Worm (Caenorhabditis elegans) whole organism, young adult: Measurements from ENCODE around the gene clp-10.

ENCODE experiments used
- B0019.2 ChIP-seq: fragments of 200-800 bp; sonication (Bioruptor generic); conservative IDR thresholded peaks from 2 replicates; pipeline ENCODE4 v1.3.6; 2022; ENCODE audit warnings: missing genetic modification reagents, missing genetic modification characterization, missing compliant biosample characterization
- B0035.1 ChIP-seq: sonication (generic microtip); optimal IDR thresholded peaks from 2 replicates; lab custom pipeline; 2016; ENCODE audit warnings: missing genetic modification characterization, mild to moderate bottlenecking, missing compliant biosample characterization, missing genotype, missing genetic modification reagents
- C17E4.6 ChIP-seq: fragments of 200-800 bp; sonication (Bioruptor generic); IDR thresholded peaks from 2 replicates; pipeline ENCODE4 v1.3.6; 2022; ENCODE audit warnings: missing genetic modification reagents, missing genetic modification characterization, missing compliant biosample characterization
- D2030.7 ChIP-seq: fragments of 200-800 bp; sonication (Bioruptor generic); IDR thresholded peaks from 2 replicates; pipeline ENCODE4 v1.3.6; 2022; ENCODE audit warnings: missing genetic modification reagents, missing genetic modification characterization, missing compliant biosample characterization
- F10E7.11 ChIP-seq: sonication (generic microtip); optimal IDR thresholded peaks from 2 replicates; lab custom pipeline; 2017; ENCODE audit warnings: mild to moderate bottlenecking, missing genetic modification characterization, moderate library complexity, missing compliant biosample characterization
- F57A8.1 ChIP-seq: fragments of 200-800 bp; sonication (Bioruptor generic); optimal IDR thresholded peaks from 2 replicates; lab custom pipeline; 2018; ENCODE audit warnings: mild to moderate bottlenecking, missing genetic modification characterization, moderate library complexity, missing compliant biosample characterization
- akir-1 ChIP-seq: fragments of 200-800 bp; sonication (Bioruptor generic); optimal IDR thresholded peaks from 2 replicates; lab custom pipeline; 2018; ENCODE audit warnings: mild to moderate bottlenecking, missing genetic modification characterization, moderate library complexity, missing compliant biosample characterization
- ama-1 ChIP-seq, 3 experiments: fragments of 150-350 bp in 1 of 3; sonication (generic microtip) in 2 of 3; optimal IDR thresholded peaks; 2 replicates each; lab custom pipeline; 2014 to 2018; ENCODE audit warnings: missing biosample characterization in 2 of 3, missing genetic modification characterization in 2 of 3, missing genetic modification reagents in 2 of 3
- aptf-3 ChIP-seq: fragments of 200-800 bp; sonication (Bioruptor generic); IDR thresholded peaks from 2 replicates; pipeline ENCODE4 v1.3.6; 2022; ENCODE audit warnings: missing genetic modification characterization, missing compliant biosample characterization
- cebp-2 ChIP-seq: fragments of 200-800 bp; sonication (Bioruptor generic); IDR thresholded peaks from 2 replicates; pipeline ENCODE4 v1.3.6; 2022; ENCODE audit warnings: missing genetic modification characterization, missing compliant biosample characterization
- ceh-27 ChIP-seq: fragments of 200-800 bp; sonication (Bioruptor generic); optimal IDR thresholded peaks from 2 replicates; lab custom pipeline; 2018; ENCODE audit warnings: mild to moderate bottlenecking, missing genetic modification characterization, moderate library complexity, missing compliant biosample characterization
- ceh-40 ChIP-seq: fragments of 200-800 bp; sonication (Bioruptor generic); IDR thresholded peaks from 2 replicates; pipeline ENCODE4 v1.3.6; 2022; ENCODE audit warnings: missing genetic modification characterization, missing compliant biosample characterization
- ceh-79 ChIP-seq: sonication (generic microtip); optimal IDR thresholded peaks from 2 replicates; lab custom pipeline; 2017; ENCODE audit warnings: mild to moderate bottlenecking, missing genetic modification characterization, missing compliant biosample characterization
- chd-7 ChIP-seq: sonication (generic microtip); optimal IDR thresholded peaks from 2 replicates; lab custom pipeline; 2016; ENCODE audit warnings: mild to moderate bottlenecking, missing genetic modification characterization, moderate library complexity, missing compliant biosample characterization
- dpl-1 ChIP-seq: fragments of 150-350 bp; optimal IDR thresholded peaks from 2 replicates; lab custom pipeline; 2014; ENCODE audit warnings: missing biosample characterization, missing genetic modification reagents, missing genetic modification characterization
- efl-1 ChIP-seq: fragments of 150-350 bp; optimal IDR thresholded peaks from 2 replicates; lab custom pipeline; 2014; ENCODE audit warnings: missing biosample characterization, missing genetic modification reagents, missing genetic modification characterization
- egl-44 ChIP-seq: fragments of 200-800 bp; sonication (Bioruptor generic); IDR thresholded peaks from 2 replicates; pipeline ENCODE4 v1.3.6; 2022; ENCODE audit warnings: missing genetic modification reagents, missing genetic modification characterization, missing compliant biosample characterization
- egrh-3 ChIP-seq: fragments of 200-800 bp; sonication (Bioruptor generic); IDR thresholded peaks from 2 replicates; pipeline ENCODE4 v1.3.6; 2022; ENCODE audit warnings: missing genetic modification reagents, missing genetic modification characterization, missing compliant biosample characterization
- ekl-4 ChIP-seq: fragments of 200-800 bp; sonication (Bioruptor generic); IDR thresholded peaks from 2 replicates; pipeline ENCODE4 v1.3.6; 2022; ENCODE audit warnings: missing genetic modification reagents, missing genetic modification characterization, missing compliant biosample characterization
- hlh-26 ChIP-seq: fragments of 200-800 bp; sonication (Bioruptor generic); conservative IDR thresholded peaks from 2 replicates; pipeline ENCODE4 v1.3.6; 2022; ENCODE audit warnings: missing genetic modification reagents, missing genetic modification characterization, missing compliant biosample characterization
- hrde-1 ChIP-seq: sonication (generic microtip); optimal IDR thresholded peaks from 2 replicates; lab custom pipeline; 2016; ENCODE audit warnings: missing genetic modification characterization, mild to moderate bottlenecking, missing compliant biosample characterization, moderate library complexity, missing genotype, missing genetic modification reagents, borderline replicate concordance
- hsf-1 ChIP-seq: fragments of 200-800 bp; sonication (Bioruptor generic); IDR thresholded peaks from 2 replicates; pipeline ENCODE4 v1.3.6; 2022; ENCODE audit warnings: missing genetic modification reagents, missing genetic modification characterization, missing compliant biosample characterization
- lag-1 ChIP-seq: fragments of 200-800 bp; sonication (Bioruptor generic); IDR thresholded peaks from 2 replicates; pipeline ENCODE4 v1.3.6; 2022; ENCODE audit warnings: missing genetic modification reagents, missing genetic modification characterization, missing compliant biosample characterization
- let-607 ChIP-seq, 2 experiments: fragments of 200-800 bp in 1 of 2; sonication (Bioruptor generic) in 1 of 2; sonication (generic microtip) in 1 of 2; optimal IDR thresholded peaks; 2 replicates each; lab custom pipeline; 2016 to 2018; ENCODE audit warnings: mild to moderate bottlenecking in 2 of 2, missing compliant biosample characterization in 2 of 2, missing genetic modification characterization in 2 of 2, moderate library complexity in 2 of 2, missing genotype in 1 of 2
- lir-1 ChIP-seq: fragments of 200-800 bp; sonication (Bioruptor generic); conservative IDR thresholded peaks from 2 replicates; pipeline ENCODE4 v1.3.6; 2022; ENCODE audit warnings: missing genetic modification reagents, missing genetic modification characterization, missing compliant biosample characterization
- lsy-27 ChIP-seq: sonication (generic microtip); optimal IDR thresholded peaks from 2 replicates; lab custom pipeline; 2017; ENCODE audit warnings: missing genetic modification characterization, mild to moderate bottlenecking, missing compliant biosample characterization, antibody characterized with exemption, missing genotype, borderline replicate concordance; ENCODE audit not compliant: insufficient read depth
- madf-10 ChIP-seq: sonication (generic microtip); optimal IDR thresholded peaks from 2 replicates; lab custom pipeline; 2016; ENCODE audit warnings: mild to moderate bottlenecking, missing genetic modification characterization, missing compliant biosample characterization
- mel-28 ChIP-seq: sonication (generic microtip); optimal IDR thresholded peaks from 2 replicates; lab custom pipeline; 2016; ENCODE audit warnings: borderline replicate concordance, mild to moderate bottlenecking, missing genetic modification characterization, missing compliant biosample characterization
- mes-4 ChIP-seq: sonication (generic microtip); optimal IDR thresholded peaks from 2 replicates; lab custom pipeline; 2016; ENCODE audit warnings: missing genotype, missing genetic modification characterization, missing compliant biosample characterization
- mxl-1 ChIP-seq: sonication (generic microtip); optimal IDR thresholded peaks from 2 replicates; lab custom pipeline; 2016; ENCODE audit warnings: missing genetic modification characterization, missing compliant biosample characterization
- nfyb-1 ChIP-seq: fragments of 200-800 bp; sonication (Bioruptor generic); IDR thresholded peaks from 2 replicates; pipeline ENCODE4 v1.3.6; 2022; ENCODE audit warnings: missing genetic modification reagents, missing genetic modification characterization, missing compliant biosample characterization
- nhr-120 ChIP-seq: fragments of 200-800 bp; sonication (Bioruptor generic); IDR thresholded peaks from 2 replicates; pipeline ENCODE4 v1.3.6; 2022; ENCODE audit warnings: missing genetic modification characterization, missing compliant biosample characterization
- nhr-27 ChIP-seq: fragments of 200-800 bp; sonication (Bioruptor generic); optimal IDR thresholded peaks from 2 replicates; lab custom pipeline; 2018; ENCODE audit warnings: mild to moderate bottlenecking, missing genetic modification characterization, moderate library complexity, missing compliant biosample characterization
- nhr-90 ChIP-seq: sonication (generic microtip); optimal IDR thresholded peaks from 2 replicates; lab custom pipeline; 2016; ENCODE audit warnings: missing genotype, mild to moderate bottlenecking, missing genetic modification characterization, missing compliant biosample characterization
- rcor-1 ChIP-seq: fragments of 200-800 bp; sonication (Bioruptor generic); IDR thresholded peaks from 2 replicates; pipeline ENCODE4 v1.3.6; 2022; ENCODE audit warnings: missing genetic modification reagents, missing genetic modification characterization, missing compliant biosample characterization
- rpc-1 ChIP-seq, 2 experiments: fragments of 150-350 bp in 1 of 2; sonication (generic microtip) in 1 of 2; optimal IDR thresholded peaks; 2 replicates each; lab custom pipeline; 2014 to 2018; ENCODE audit warnings: missing biosample characterization in 1 of 2, missing genetic modification characterization in 1 of 2, missing genetic modification reagents in 1 of 2, missing genotype in 1 of 2
- snpc-1.1 ChIP-seq: sonication (generic microtip); optimal IDR thresholded peaks from 2 replicates; lab custom pipeline; 2017; ENCODE audit warnings: missing genetic modification characterization, mild to moderate bottlenecking, missing compliant biosample characterization, antibody characterized with exemption, moderate library complexity, missing genotype, missing genetic modification reagents; ENCODE audit not compliant: insufficient read depth
- snpc-1.3 ChIP-seq: sonication (generic microtip); optimal IDR thresholded peaks from 2 replicates; lab custom pipeline; 2017; ENCODE audit warnings: missing genetic modification characterization, mild to moderate bottlenecking, missing compliant biosample characterization, antibody characterized with exemption, moderate library complexity, missing genotype, missing genetic modification reagents; ENCODE audit not compliant: insufficient read depth
- tbp1 ChIP-seq: fragments of 200-800 bp; sonication (Bioruptor generic); optimal IDR thresholded peaks from 2 replicates; lab custom pipeline; 2018; ENCODE audit warnings: mild to moderate bottlenecking, missing genetic modification characterization, missing compliant biosample characterization
- tlf-1 ChIP-seq: fragments of 200-800 bp; sonication (Bioruptor generic); optimal IDR thresholded peaks from 2 replicates; lab custom pipeline; 2018; ENCODE audit warnings: mild to moderate bottlenecking, missing genetic modification characterization, missing compliant biosample characterization
- unc-130 ChIP-seq: sonication (generic microtip); optimal IDR thresholded peaks from 2 replicates; lab custom pipeline; 2016; ENCODE audit warnings: missing genetic modification reagents, missing genetic modification characterization, missing compliant biosample characterization
- unc-62 ChIP-seq: fragments of 150-350 bp; optimal IDR thresholded peaks from 2 replicates; lab custom pipeline; 2014; ENCODE audit warnings: missing biosample characterization, missing genetic modification reagents, missing genetic modification characterization
- xnd-1 ChIP-seq: sonication (generic microtip); optimal IDR thresholded peaks from 2 replicates; lab custom pipeline; 2016; ENCODE audit warnings: missing genotype, missing genetic modification reagents, missing genetic modification characterization, missing compliant biosample characterization
- zfh-2 ChIP-seq: fragments of 200-800 bp; sonication (Bioruptor generic); conservative IDR thresholded peaks from 2 replicates; pipeline ENCODE4 v1.3.6; 2022; ENCODE audit warnings: missing genetic modification reagents, missing genetic modification characterization, missing compliant biosample characterization

clp-10 gene

ce11 chrIII:63584-64316 lies 25.7 kb upstream of the clp-10 start (continued):
- TF ChIP-seq snpc-1.1 = no peak
- no peak for TF ChIP-seq aptf-3
- no peak for TF ChIP-seq cebp-2 (GFP tag; lab: Robert Waterston, UW)
- TF ChIP-seq nhr-90 (tag; lab: Kevin White, UChicago) = no peak
- TF ChIP-seq nhr-120 (GFP tag; lab: Robert Waterston, UW) = no peak
- no peak for TF ChIP-seq dpl-1 (GFP tag; lab: Kevin White, UChicago)
- TF ChIP-seq lag-1 (GFP tag; lab: Robert Waterston, UW) = no peak
- no peak for TF ChIP-seq mel-28 (tag; lab: Kevin White, UChicago)
- TF ChIP-seq unc-130 (GFP tag; lab: Kevin White, UChicago) = no peak
- TF ChIP-seq nfyb-1 (GFP tag; lab: Robert Waterston, UW) = no peak; the same call in 1 of the 2 replicates
- TF ChIP-seq lir-1 (GFP tag; lab: Robert Waterston, UW) = no peak
- TF ChIP-seq F57A8.1 (GFP tag; lab: Kevin White, UChicago) = no peak
- peak; percentile 85 for TF ChIP-seq zfh-2 (GFP tag; lab: Robert Waterston, UW)

ce11 chrIII:62383-62873 lies 24.4 kb upstream of the clp-10 start:
- TF ChIP-seq ceh-27 (GFP tag; lab: Kevin White, UChicago) (no peak), let-607 (tag; optimal IDR thresholded peaks at IDR 0.05; lab: Kevin White, UChicago) (peak in 1 of 2 experiments; percentile 21), ceh-40 (no peak), ama-1 (optimal IDR thresholded peaks at IDR 0.05; lab: Kevin White, UChicago) (no peak), ama-1 (GFP tag; optimal IDR thresholded peaks at IDR 0.05; lab: Kevin White, UChicago) (peak in 1 of 2 experiments; percentile 85), unc-62 (GFP tag; lab: Kevin White, UChicago) (no peak), efl-1 (GFP tag; lab: Kevin White, UChicago) (no peak), snpc-1.3 (tag; lab: Kevin White, UChicago) (no peak), D2030.7 (GFP tag; lab: Robert Waterston, UW) (no peak), akir-1 (GFP tag; lab: Kevin White, UChicago) (no peak), chd-7 (tag; lab: Kevin White, UChicago) (no peak), B0035.1 (tag; lab: Kevin White, UChicago) (peak; percentile 83), F10E7.11 (no peak), madf-10 (no peak), ekl-4 (GFP tag; lab: Robert Waterston, UW) (0 out of 2 replicates have a peak, but pooled peaks have one; percentile 15), hsf-1 (GFP tag; lab: Robert Waterston, UW) (no peak), hrde-1 (tag; lab: Kevin White, UChicago) (no peak), F57A8.1 (GFP tag; lab: Kevin White, UChicago) (no peak), lsy-27 (tag; lab: Kevin White, UChicago) (no peak), nhr-27 (tag; lab: Kevin White, UChicago) (no peak), mxl-1 (no peak), rcor-1 (no peak; the same call in 1 of the 2 replicates), egl-44 (GFP tag; lab: Robert Waterston, UW) (no peak), tbp1 (GFP tag; lab: Kevin White, UChicago) (no peak), snpc-1.1 (no peak), rpc-1 (optimal IDR thresholded peaks at IDR 0.05; lab: Kevin White, UChicago) (no peak), rpc-1 (tag; optimal IDR thresholded peaks at IDR 0.05; lab: Kevin White, UChicago) (no peak), mes-4 (tag; lab: Kevin White, UChicago) (no peak), egrh-3 (GFP tag; lab: Robert Waterston, UW) (no peak), nhr-90 (tag; lab: Kevin White, UChicago) (no peak), xnd-1 (no peak), ceh-79 (tag; lab: Kevin White, UChicago) (no peak), B0019.2 (no peak), tlf-1 (GFP tag; lab: Kevin White, UChicago) (peak; percentile 25), hlh-26 (no peak), C17E4.6 (GFP tag; lab: Robert Waterston, UW) (no peak)
